Fruit fly (Drosophila melanogaster) whole organism, embryonic: ENCODE results near the gene CG6654.
A peak's percentile ranks its signal among the peaks of the same experiment; 100 is the strongest.

ENCODE experiments used
- Abd-B ChIP-seq: fragments of 200-800 bp; sonication (Bioruptor generic); optimal IDR thresholded peaks from 2 replicates; lab custom pipeline; 2018; ENCODE audit warnings: missing biosample characterization, mild to moderate bottlenecking, missing genetic modification characterization, moderate library complexity
- Asciz ChIP-seq: fragments of 200-800 bp; sonication (Bioruptor generic); optimal IDR thresholded peaks from 2 replicates; lab custom pipeline; 2017; ENCODE audit warnings: missing biosample characterization, mild to moderate bottlenecking, missing genetic modification characterization, missing genetic modification reagents
- CG10321 ChIP-seq: fragments of 200-800 bp; sonication (Bioruptor generic); IDR thresholded peaks from 2 replicates; pipeline ENCODE4 v1.3.6; 2022; ENCODE audit warnings: missing biosample characterization, missing genetic modification characterization
- CG10366 ChIP-seq: fragments of 200-800 bp; sonication (Bioruptor generic); IDR thresholded peaks from 2 replicates; pipeline ENCODE4 v1.3.6; 2022; ENCODE audit warnings: missing biosample characterization, missing genetic modification characterization
- CG13287 ChIP-seq: fragments of 200-800 bp; sonication (Bioruptor generic); IDR thresholded peaks from 2 replicates; pipeline ENCODE4 v1.3.6; 2022; ENCODE audit warnings: missing biosample characterization, missing genetic modification characterization; ENCODE audit not compliant: partially characterized antibody
- CG1529 ChIP-seq: fragments of 200-800 bp; sonication (Bioruptor generic); optimal IDR thresholded peaks from 3 replicates; lab custom pipeline; 2018; ENCODE audit warnings: missing biosample characterization, missing genetic modification characterization
- CG15696 ChIP-seq: fragments of 200-800 bp; sonication (Bioruptor generic); optimal IDR thresholded peaks from 2 replicates; lab custom pipeline; 2019; ENCODE audit warnings: missing biosample characterization, mild to moderate bottlenecking, missing genetic modification characterization, moderate library complexity
- CG17186 ChIP-seq: fragments of 200-800 bp; sonication (Bioruptor generic); optimal IDR thresholded peaks from 3 replicates; lab custom pipeline; 2017; ENCODE audit warnings: missing biosample characterization, missing genetic modification reagents, missing genetic modification characterization
- CG1832 ChIP-seq: fragments of 200-800 bp; sonication (Bioruptor generic); optimal IDR thresholded peaks from 2 replicates; lab custom pipeline; 2017; ENCODE audit warnings: missing biosample characterization, mild to moderate bottlenecking, missing genetic modification characterization, inconsistent platforms
- CG31388 ChIP-seq: fragments of 200-800 bp; sonication (Bioruptor generic); optimal IDR thresholded peaks from 2 replicates; lab custom pipeline; 2016; ENCODE audit warnings: missing biosample characterization, missing genetic modification characterization
- CG33557 ChIP-seq: fragments of 200-800 bp; sonication (Bioruptor generic); optimal IDR thresholded peaks from 2 replicates; lab custom pipeline; 2019; ENCODE audit warnings: missing biosample characterization, mild to moderate bottlenecking, missing genetic modification characterization, moderate library complexity
- CG34376 ChIP-seq: fragments of 200-800 bp; sonication (Bioruptor generic); optimal IDR thresholded peaks from 2 replicates; lab custom pipeline; 2018; ENCODE audit warnings: missing biosample characterization, mild to moderate bottlenecking, missing genetic modification characterization
- CG4282 ChIP-seq: fragments of 200-800 bp; sonication (Bioruptor generic); optimal IDR thresholded peaks from 2 replicates; lab custom pipeline; 2016; ENCODE audit warnings: missing biosample characterization, missing genetic modification characterization
- CG43689 ChIP-seq: fragments of 200-800 bp; sonication (Bioruptor generic); IDR thresholded peaks from 2 replicates; pipeline ENCODE4 v1.3.6; 2022; ENCODE audit warnings: missing biosample characterization, missing genetic modification characterization
- CG4707 ChIP-seq: fragments of 200-800 bp; sonication (Bioruptor generic); optimal IDR thresholded peaks from 2 replicates; lab custom pipeline; 2018; ENCODE audit warnings: missing biosample characterization, mild to moderate bottlenecking, missing genetic modification characterization, moderate library complexity
- CG4854 ChIP-seq: fragments of 200-800 bp; sonication (Bioruptor generic); optimal IDR thresholded peaks from 2 replicates; lab custom pipeline; 2016; ENCODE audit warnings: missing biosample characterization, missing genetic modification characterization, inconsistent platforms
- CG6654 ChIP-seq: fragments of 200-800 bp; sonication (Bioruptor generic); optimal IDR thresholded peaks from 2 replicates; lab custom pipeline; 2017; ENCODE audit warnings: missing biosample characterization, mild to moderate bottlenecking, missing genetic modification characterization
- CG7556 ChIP-seq: fragments of 200-800 bp; sonication (Bioruptor generic); optimal IDR thresholded peaks from 2 replicates; lab custom pipeline; 2017; ENCODE audit warnings: missing biosample characterization, mild to moderate bottlenecking, missing genetic modification characterization
- CG8478 ChIP-seq: fragments of >200 bp; optimal IDR thresholded peaks from 2 replicates; lab custom pipeline; 2018
- CG9609 ChIP-seq: fragments of 200-800 bp; sonication (Bioruptor generic); optimal IDR thresholded peaks from 3 replicates; lab custom pipeline; 2016; ENCODE audit warnings: missing biosample characterization, missing genetic modification characterization
- CkIIα-i1 ChIP-seq: fragments of 200-800 bp; sonication (Bioruptor generic); IDR thresholded peaks from 2 replicates; pipeline ENCODE4 v1.3.6; 2022; ENCODE audit warnings: missing biosample characterization, missing genetic modification characterization
- D19A ChIP-seq: fragments of 200-800 bp; optimal IDR thresholded peaks from 3 replicates; lab custom pipeline; 2019; ENCODE audit warnings: missing biosample characterization, mild to moderate bottlenecking, missing genetic modification characterization, moderate library complexity
- Deaf1 ChIP-seq: fragments of 200-800 bp; optimal IDR thresholded peaks from 3 replicates; lab custom pipeline; 2019; ENCODE audit warnings: missing biosample characterization, mild to moderate bottlenecking, missing genetic modification characterization, moderate library complexity
- HmgZ ChIP-seq: fragments of 200-800 bp; sonication (Bioruptor generic); optimal IDR thresholded peaks from 2 replicates; lab custom pipeline; 2018; ENCODE audit warnings: missing biosample characterization, mild to moderate bottlenecking, missing genetic modification characterization
- Meics ChIP-seq: fragments of 200-800 bp; sonication (Bioruptor generic); optimal IDR thresholded peaks from 2 replicates; lab custom pipeline; 2017; ENCODE audit warnings: missing biosample characterization, mild to moderate bottlenecking, missing genetic modification characterization
- Mes4 ChIP-seq: fragments of 200-800 bp; sonication (Bioruptor generic); optimal IDR thresholded peaks from 2 replicates; lab custom pipeline; 2016; ENCODE audit warnings: missing biosample characterization, missing genetic modification characterization
- Nf-YA ChIP-seq: fragments of 200-800 bp; sonication (Bioruptor generic); IDR thresholded peaks from 2 replicates; pipeline ENCODE4 v1.3.6; 2022; ENCODE audit warnings: missing biosample characterization, missing genetic modification characterization
- Sox102F ChIP-seq: fragments of 200-800 bp; sonication (Bioruptor generic); optimal IDR thresholded peaks from 2 replicates; lab custom pipeline; 2018; ENCODE audit warnings: missing biosample characterization, mild to moderate bottlenecking, missing genetic modification characterization, moderate library complexity
- Usf ChIP-seq: fragments of 200-800 bp; sonication (Bioruptor generic); optimal IDR thresholded peaks from 2 replicates; lab custom pipeline; 2017; ENCODE audit warnings: missing genotype, missing biosample characterization, missing genetic modification characterization
- YL-1 ChIP-seq: fragments of 200-800 bp; sonication (Bioruptor generic); optimal IDR thresholded peaks from 3 replicates; lab custom pipeline; 2017; ENCODE audit warnings: missing biosample characterization, mild to moderate bottlenecking, missing genetic modification characterization
- ab ChIP-seq: fragments of 200-800 bp; sonication (Bioruptor generic); optimal IDR thresholded peaks from 2 replicates; lab custom pipeline; 2016; ENCODE audit warnings: missing biosample characterization, missing genetic modification characterization
- ato ChIP-seq: fragments of 200-800 bp; sonication (Bioruptor generic); IDR thresholded peaks from 2 replicates; pipeline ENCODE4 v1.3.6; 2022; ENCODE audit warnings: missing biosample characterization, missing genetic modification characterization; ENCODE audit not compliant: partially characterized antibody
- bcd ChIP-seq: fragments of 200-800 bp; sonication (Bioruptor generic); optimal IDR thresholded peaks from 2 replicates; lab custom pipeline; 2017; ENCODE audit warnings: missing biosample characterization, mild to moderate bottlenecking, missing genetic modification characterization
- crol ChIP-seq: fragments of 200-800 bp; sonication (Bioruptor generic); IDR thresholded peaks from 2 replicates; pipeline ENCODE4 v1.3.6; 2022; ENCODE audit warnings: missing biosample characterization, missing genetic modification characterization
- dysf ChIP-seq: fragments of 200-800 bp; sonication (Bioruptor generic); IDR thresholded peaks from 3 replicates; pipeline ENCODE4 v1.3.6; 2022; ENCODE audit warnings: missing biosample characterization, missing genetic modification characterization
- esg ChIP-seq: fragments of 200-800 bp; sonication (Bioruptor generic); conservative IDR thresholded peaks from 2 replicates; pipeline ENCODE4 v1.3.6; 2022; ENCODE audit warnings: missing biosample characterization, missing genetic modification characterization
- eve ChIP-seq, 2 experiments: fragments of >200 bp; optimal IDR thresholded peaks; 2 replicates each; lab custom pipeline; 2017; ENCODE audit warnings: missing biosample characterization in 2 of 2, missing genetic modification characterization in 2 of 2
- gcm ChIP-seq: fragments of 200-800 bp; sonication (Bioruptor generic); optimal IDR thresholded peaks from 2 replicates; lab custom pipeline; 2019; ENCODE audit warnings: missing biosample characterization, mild to moderate bottlenecking, missing genetic modification characterization, moderate library complexity
- gro ChIP-seq: fragments of 200-800 bp; sonication (Bioruptor generic); optimal IDR thresholded peaks from 2 replicates; lab custom pipeline; 2016; ENCODE audit warnings: missing biosample characterization, missing genetic modification characterization
- gt ChIP-seq: fragments of 200-800 bp; sonication (Bioruptor generic); IDR thresholded peaks from 2 replicates; pipeline ENCODE4 v1.3.6; 2022; ENCODE audit warnings: missing biosample characterization, missing genetic modification characterization
- knrl ChIP-seq: fragments of 200-800 bp; sonication (Bioruptor generic); IDR thresholded peaks from 3 replicates; pipeline ENCODE4 v1.3.6; 2022; ENCODE audit warnings: missing biosample characterization, missing genetic modification characterization; ENCODE audit not compliant: partially characterized antibody
- mam ChIP-seq: fragments of 200-800 bp; sonication (Bioruptor generic); optimal IDR thresholded peaks from 3 replicates; lab custom pipeline; 2016; ENCODE audit warnings: missing biosample characterization, missing genetic modification characterization
- nerfin-2 ChIP-seq: fragments of 200-800 bp; sonication (Bioruptor generic); IDR thresholded peaks from 2 replicates; pipeline ENCODE4 v1.3.6; 2022; ENCODE audit warnings: missing biosample characterization, missing genetic modification characterization; ENCODE audit not compliant: partially characterized antibody
- repo ChIP-seq: fragments of 200-800 bp; sonication (Bioruptor generic); optimal IDR thresholded peaks from 2 replicates; lab custom pipeline; 2016; ENCODE audit warnings: missing biosample characterization, missing genetic modification characterization
- seq ChIP-seq: fragments of 200-800 bp; sonication (Bioruptor generic); IDR thresholded peaks from 2 replicates; pipeline ENCODE4 v1.3.6; 2022; ENCODE audit warnings: missing biosample characterization, missing genetic modification characterization
- sim ChIP-seq: fragments of 200-800 bp; sonication (Bioruptor generic); IDR thresholded peaks from 2 replicates; pipeline ENCODE4 v1.3.6; 2022; ENCODE audit warnings: missing biosample characterization, missing genetic modification characterization
- sr ChIP-seq: fragments of 200-800 bp; sonication (Bioruptor generic); IDR thresholded peaks from 3 replicates; pipeline ENCODE4 v1.3.6; 2022; ENCODE audit warnings: missing biosample characterization, missing genetic modification characterization
- stc ChIP-seq: fragments of 200-800 bp; sonication (Bioruptor generic); IDR thresholded peaks from 2 replicates; pipeline ENCODE4 v1.3.6; 2022; ENCODE audit warnings: missing biosample characterization, missing genetic modification characterization
- tio ChIP-seq: fragments of 200-800 bp; sonication (Bioruptor generic); optimal IDR thresholded peaks from 2 replicates; lab custom pipeline; 2017; ENCODE audit warnings: missing biosample characterization, missing genetic modification characterization, inconsistent platforms

Gene CG6654

DNA sequence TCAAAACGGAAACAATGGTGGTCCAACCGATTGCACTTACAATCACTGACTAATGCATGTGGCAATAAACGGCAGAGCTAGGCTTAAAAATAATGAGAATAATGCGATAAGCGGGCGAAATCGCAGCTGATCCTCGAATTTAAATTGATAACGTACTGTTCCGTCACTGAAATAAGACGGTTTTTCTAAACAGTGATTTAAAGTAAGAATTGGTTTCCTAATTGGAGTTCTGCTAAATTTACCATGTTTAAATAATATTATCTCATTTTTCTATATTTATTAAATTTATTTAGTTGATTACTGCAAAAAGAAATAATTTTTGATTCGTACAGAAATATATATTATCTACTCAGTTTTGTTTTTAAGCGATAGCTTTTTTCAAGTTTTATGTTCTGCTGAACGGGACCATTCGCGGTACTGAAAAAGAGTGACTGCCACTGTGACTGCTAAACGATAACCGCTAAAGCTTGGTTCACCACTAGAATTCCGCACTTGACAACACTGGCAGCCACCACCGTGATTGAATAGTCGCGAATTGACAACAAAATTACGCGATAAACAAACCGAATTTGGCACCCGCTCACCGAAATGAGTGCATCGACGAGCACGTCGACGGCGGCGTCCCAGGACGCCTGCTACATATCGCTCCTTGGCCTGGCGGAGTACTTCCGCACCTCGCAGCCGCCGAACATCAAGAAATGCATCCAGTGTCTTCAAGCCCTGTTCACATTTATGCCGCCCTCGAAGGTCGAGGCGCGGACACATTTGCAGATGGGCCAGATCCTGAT, 4.6 kb downstream of the CG6654 start, which contains the start of the genes Spn88Eb and Mau2 (continued):
- TF ChIP-seq crol (GFP tag; lab: Robert Waterston, UW): no peak
- no peak for TF ChIP-seq Deaf1 (tag; lab: Kevin White, UChicago)
- peak; percentile 82 for TF ChIP-seq knrl (GFP tag; lab: Robert Waterston, UW)
- no peak for TF ChIP-seq CG1832 (GFP tag; lab: Kevin White, UChicago)
- TF ChIP-seq Abd-B: peak; percentile 63
- TF ChIP-seq mam (GFP tag; lab: Kevin White, UChicago): peak; percentile 80
- TF ChIP-seq Asciz: no peak
- TF ChIP-seq CG4854 (GFP tag; lab: Kevin White, UChicago): no peak
- peak; percentile 64 for TF ChIP-seq Meics (GFP tag; lab: Kevin White, UChicago)
- no peak for TF ChIP-seq CkIIα-i1 (GFP tag; lab: Robert Waterston, UW)
- TF ChIP-seq CG4282 (GFP tag; lab: Kevin White, UChicago): peak; percentile 52
- TF ChIP-seq CG6654 (GFP tag; lab: Kevin White, UChicago): no peak
- TF ChIP-seq CG34376: peak; percentile 70
- TF ChIP-seq CG31388 (GFP tag; lab: Kevin White, UChicago): no peak
- TF ChIP-seq ab (GFP tag; lab: Kevin White, UChicago): no peak
- TF ChIP-seq dysf (GFP tag; lab: Robert Waterston, UW): peak; percentile 80
- 0 out of 2 replicates have a peak, but pooled peaks have one; percentile 30 for TF ChIP-seq Nf-YA (GFP tag; lab: Robert Waterston, UW)
- TF ChIP-seq CG10366: peak; percentile 74
- TF ChIP-seq ato (GFP tag; lab: Robert Waterston, UW): peak; percentile 23; the same call in 1 of the 2 replicates
- peak; percentile 58 for TF ChIP-seq HmgZ (tag; lab: Kevin White, UChicago)
- no peak for TF ChIP-seq CG43689 (GFP tag; lab: Robert Waterston, UW)
- no peak for TF ChIP-seq CG10321 (GFP tag; lab: Robert Waterston, UW)
- TF ChIP-seq CG7556 (GFP tag; lab: Kevin White, UChicago): peak; percentile 59
- no peak for TF ChIP-seq CG1529 (GFP tag; lab: Kevin White, UChicago)
- no peak for TF ChIP-seq gt (GFP tag; lab: Robert Waterston, UW)
- no peak for TF ChIP-seq gcm (GFP tag; lab: Kevin White, UChicago)
- peak; percentile 67 for TF ChIP-seq bcd (GFP tag; lab: Kevin White, UChicago)
- TF ChIP-seq CG9609 (GFP tag; lab: Kevin White, UChicago): peak; percentile 62
- TF ChIP-seq CG33557: peak; percentile 29
- TF ChIP-seq eve (GFP tag; optimal IDR thresholded peaks at IDR 0.05; lab: Kevin White, UChicago): no peak
- TF ChIP-seq stc (GFP tag; lab: Robert Waterston, UW): peak; percentile 56; the same call in 1 of the 2 replicates
- no peak for TF ChIP-seq CG4707 (GFP tag; lab: Kevin White, UChicago)
- 0 out of 2 replicates have a peak, but pooled peaks have one; percentile 16 for TF ChIP-seq esg (GFP tag; lab: Robert Waterston, UW)
- 0 out of 3 replicates have a peak, but pooled peaks have one; percentile 5 for TF ChIP-seq sr (GFP tag; lab: Robert Waterston, UW)
- no peak for TF ChIP-seq CG8478 (lab: Kevin White, UChicago)
- TF ChIP-seq YL-1: peak; percentile 67
- TF ChIP-seq CG15696 (tag; lab: Kevin White, UChicago): peak; percentile 48
- TF ChIP-seq gro (GFP tag; lab: Kevin White, UChicago): peak; percentile 78
- no peak for TF ChIP-seq Usf
- TF ChIP-seq D19A (tag; lab: Kevin White, UChicago): no peak
- TF ChIP-seq tio (GFP tag; lab: Kevin White, UChicago): no peak
- TF ChIP-seq CG13287 (GFP tag; lab: Robert Waterston, UW): peak; percentile 79
- TF ChIP-seq sim: no peak
- no peak for TF ChIP-seq nerfin-2 (GFP tag; lab: Robert Waterston, UW)
- TF ChIP-seq CG17186: peak; percentile 52
- peak; percentile 23 for TF ChIP-seq repo (GFP tag; lab: Kevin White, UChicago)
- peak; percentile 14 for TF ChIP-seq Mes4
- no peak for TF ChIP-seq seq (GFP tag; lab: Robert Waterston, UW)
- TF ChIP-seq Sox102F (GFP tag; lab: Kevin White, UChicago): no peak
